Fruit fly (Drosophila melanogaster) whole organism, prepupa: Measurements from ENCODE around the gene Neurl4.

Experiments used
- CG11762 ChIP-seq: fragments of 200-800 bp; sonication (Bioruptor generic); optimal IDR thresholded peaks from 3 replicates; lab custom pipeline; 2016; ENCODE audit warnings: missing biosample characterization, missing genetic modification characterization; ENCODE audit not compliant: insufficient read depth
- CG3032 ChIP-seq: fragments of 200-800 bp; optimal IDR thresholded peaks from 2 replicates; lab custom pipeline; 2019; ENCODE audit warnings: missing biosample characterization, mild to moderate bottlenecking, missing genetic modification characterization, moderate library complexity
- CG6854 ChIP-seq: fragments of 200-800 bp; sonication (Bioruptor generic); optimal IDR thresholded peaks from 2 replicates; lab custom pipeline; 2017; ENCODE audit warnings: missing biosample characterization, mild to moderate bottlenecking, missing genetic modification characterization
- Gug ChIP-seq: fragments of 200-800 bp; sonication (Bioruptor generic); IDR thresholded peaks from 2 replicates; pipeline ENCODE4 v1.3.6; 2022; ENCODE audit warnings: missing biosample characterization, missing genetic modification characterization
- Hr39 ChIP-seq: fragments of 200-800 bp; sonication (Bioruptor generic); optimal IDR thresholded peaks from 2 replicates; lab custom pipeline; 2016; ENCODE audit warnings: missing biosample characterization, missing genetic modification characterization
- topi ChIP-seq: fragments of 200-800 bp; sonication (Bioruptor generic); optimal IDR thresholded peaks from 3 replicates; lab custom pipeline; 2016; ENCODE audit warnings: missing biosample characterization, missing genetic modification characterization

DNA sequence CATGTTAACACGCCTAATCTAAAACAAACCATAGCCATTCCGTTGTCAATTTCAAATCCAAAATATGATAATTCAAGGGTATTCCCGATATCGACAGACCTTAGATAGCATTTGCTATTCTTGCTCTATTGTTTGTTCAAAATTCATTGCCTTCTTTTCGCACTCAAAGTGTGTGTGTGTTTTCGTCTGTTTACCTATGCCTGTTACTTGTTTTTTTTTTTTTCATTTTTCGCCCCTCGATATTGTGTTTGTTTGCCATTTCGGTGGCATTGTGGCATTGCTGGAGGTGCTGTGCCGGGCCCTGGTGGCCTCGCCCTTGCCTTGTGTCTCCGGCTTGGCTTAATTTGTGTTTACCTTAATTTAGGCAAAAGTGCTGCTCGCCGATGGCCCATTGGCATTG, 7.1 kb upstream of the Neurl4 start:
- TF ChIP-seq Gug: no peak
- no peak for TF ChIP-seq Hr39 (GFP tag; lab: Kevin White, UChicago)
- no peak for TF ChIP-seq CG6854 (GFP tag; lab: Kevin White, UChicago)
- TF ChIP-seq topi (GFP tag; lab: Kevin White, UChicago): no peak
- TF ChIP-seq CG3032 (tag; lab: Kevin White, UChicago): no peak
- no peak for TF ChIP-seq CG11762
